Worm (Caenorhabditis elegans) whole organism, L1 larva: Measurements from ENCODE around the gene F11C7.6.

Source experiments
- ceh-82 ChIP-seq, 3 experiments: fragments of 150-350 bp in 1 of 3; sonication (generic microtip) in 2 of 3; optimal IDR thresholded peaks; 2 replicates each; lab custom pipeline; 2014 to 2017; ENCODE audit warnings: missing biosample characterization in 3 of 3, missing genetic modification characterization in 3 of 3
- mdl-1 ChIP-seq, 2 experiments: fragments of 150-350 bp; optimal IDR thresholded peaks; 2 replicates each; lab custom pipeline; 2014 to 2017; ENCODE audit warnings: missing biosample characterization in 2 of 2, missing genetic modification characterization in 2 of 2, inconsistent platforms in 1 of 2
- pag-3 ChIP-seq: sonication (generic microtip); optimal IDR thresholded peaks from 2 replicates; lab custom pipeline; 2017; ENCODE audit warnings: missing genetic modification characterization, mild to moderate bottlenecking, missing compliant biosample characterization, antibody characterized with exemption, borderline replicate concordance; ENCODE audit not compliant: insufficient read depth

DNA sequence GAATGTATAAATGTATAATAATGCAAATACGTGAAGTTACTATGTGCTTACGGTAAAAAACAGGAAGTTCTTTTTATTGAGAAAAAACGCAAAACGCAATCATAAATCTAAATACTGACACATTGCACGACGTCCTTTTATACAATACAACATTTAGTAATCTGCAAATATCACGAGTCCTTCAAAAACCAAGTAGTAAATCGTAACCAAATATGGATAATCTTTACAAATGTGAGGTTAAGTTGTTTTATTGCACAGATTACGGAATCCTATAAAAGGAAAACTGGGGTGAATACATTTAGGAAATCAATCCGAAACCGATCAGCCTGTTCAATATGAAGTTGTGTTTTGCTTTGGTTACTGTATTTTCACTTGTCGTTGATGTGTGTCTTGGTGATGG is 3.1 kb upstream of the F11C7.6 start, which contains the start of gene F11C7.7:
- TF ChIP-seq ceh-82 (tag; optimal IDR thresholded peaks at IDR 0.05; lab: Kevin White, UChicago) = no peak
- no peak for TF ChIP-seq mdl-1 (tag; optimal IDR thresholded peaks at IDR 0.05; lab: Kevin White, UChicago)
- TF ChIP-seq pag-3 = no peak
